Fruit fly (Drosophila melanogaster) whole organism, embryonic: ENCODE measurements around the gene P58IPK.

ENCODE experiments used
- Abd-B ChIP-seq: fragments of 200-800 bp; sonication (Bioruptor generic); optimal IDR thresholded peaks from 2 replicates; lab custom pipeline; 2018; ENCODE audit warnings: missing biosample characterization, mild to moderate bottlenecking, missing genetic modification characterization, moderate library complexity
- Adf1 ChIP-seq: fragments of 200-800 bp; sonication (Bioruptor generic); IDR thresholded peaks from 2 replicates; pipeline ENCODE4 v1.3.6; 2022; ENCODE audit warnings: missing biosample characterization, missing genetic modification characterization
- Bgb ChIP-seq: fragments of 200-800 bp; sonication (Bioruptor generic); IDR thresholded peaks from 2 replicates; pipeline ENCODE4 v1.3.6; 2022; ENCODE audit warnings: missing biosample characterization, missing genetic modification characterization; ENCODE audit not compliant: partially characterized antibody
- Blimp-1 ChIP-seq: fragments of 200-800 bp; sonication (Bioruptor generic); optimal IDR thresholded peaks from 3 replicates; lab custom pipeline; 2018; ENCODE audit warnings: missing biosample characterization, missing genetic modification characterization, mild to moderate bottlenecking, moderate library complexity, missing genetic modification reagents
- CG10654 ChIP-seq: fragments of 200-800 bp; sonication (Bioruptor generic); optimal IDR thresholded peaks from 2 replicates; lab custom pipeline; 2016; ENCODE audit warnings: missing biosample characterization, missing genetic modification characterization
- CG1647 ChIP-seq: fragments of 200-800 bp; sonication (Bioruptor generic); optimal IDR thresholded peaks from 3 replicates; lab custom pipeline; 2016; ENCODE audit warnings: missing biosample characterization, missing genetic modification characterization
- CG18011 ChIP-seq: fragments of 200-800 bp; sonication (Bioruptor generic); optimal IDR thresholded peaks from 2 replicates; lab custom pipeline; 2017; ENCODE audit warnings: missing biosample characterization, missing genetic modification characterization, mild to moderate bottlenecking, moderate library complexity, missing genotype
- CG18476 ChIP-seq: fragments of 200-800 bp; sonication (Bioruptor generic); optimal IDR thresholded peaks from 2 replicates; lab custom pipeline; 2016; ENCODE audit warnings: missing biosample characterization, mild to moderate bottlenecking, missing genetic modification characterization
- CG2120 ChIP-seq: fragments of 200-800 bp; sonication (Bioruptor generic); optimal IDR thresholded peaks from 3 replicates; lab custom pipeline; 2016; ENCODE audit warnings: missing biosample characterization, missing genetic modification characterization
- CG3065 ChIP-seq: fragments of 200-800 bp; sonication (Bioruptor generic); optimal IDR thresholded peaks from 2 replicates; lab custom pipeline; 2016; ENCODE audit warnings: missing biosample characterization, missing genetic modification characterization
- CG31224 ChIP-seq: fragments of 200-800 bp; sonication (Bioruptor generic); IDR thresholded peaks from 2 replicates; pipeline ENCODE4 v1.3.6; 2022; ENCODE audit warnings: missing biosample characterization, missing genetic modification characterization
- CG33213 ChIP-seq: fragments of 200-800 bp; sonication (Bioruptor generic); optimal IDR thresholded peaks from 3 replicates; lab custom pipeline; 2016; ENCODE audit warnings: missing biosample characterization, missing genetic modification characterization
- CG4707 ChIP-seq: fragments of 200-800 bp; sonication (Bioruptor generic); optimal IDR thresholded peaks from 2 replicates; lab custom pipeline; 2018; ENCODE audit warnings: missing biosample characterization, mild to moderate bottlenecking, missing genetic modification characterization, moderate library complexity
- CG6654 ChIP-seq: fragments of 200-800 bp; sonication (Bioruptor generic); optimal IDR thresholded peaks from 2 replicates; lab custom pipeline; 2017; ENCODE audit warnings: missing biosample characterization, mild to moderate bottlenecking, missing genetic modification characterization
- CG6765 ChIP-seq: fragments of 200-800 bp; sonication (Bioruptor generic); optimal IDR thresholded peaks from 3 replicates; lab custom pipeline; 2017; ENCODE audit warnings: missing biosample characterization, mild to moderate bottlenecking, missing genetic modification characterization
- CG6791 ChIP-seq: fragments of 200-800 bp; sonication (Bioruptor generic); IDR thresholded peaks from 3 replicates; pipeline ENCODE4 v1.3.6; 2022; ENCODE audit warnings: missing biosample characterization, missing genetic modification characterization; ENCODE audit not compliant: partially characterized antibody
- CG7556 ChIP-seq: fragments of 200-800 bp; sonication (Bioruptor generic); optimal IDR thresholded peaks from 2 replicates; lab custom pipeline; 2017; ENCODE audit warnings: missing biosample characterization, mild to moderate bottlenecking, missing genetic modification characterization
- CG8290 ChIP-seq, 3 experiments: fragments of 200-800 bp; sonication (Bioruptor generic); optimal IDR thresholded peaks; 2 replicates each; lab custom pipeline; 2016 to 2019; ENCODE audit warnings: missing biosample characterization in 3 of 3, missing genetic modification characterization in 3 of 3, mild to moderate bottlenecking in 2 of 3, moderate library complexity in 1 of 3
- D19A ChIP-seq: fragments of 200-800 bp; optimal IDR thresholded peaks from 3 replicates; lab custom pipeline; 2019; ENCODE audit warnings: missing biosample characterization, mild to moderate bottlenecking, missing genetic modification characterization, moderate library complexity
- Drgx ChIP-seq: fragments of 200-800 bp; sonication (Bioruptor generic); IDR thresholded peaks from 2 replicates; pipeline ENCODE4 v1.3.6; 2022; ENCODE audit warnings: missing biosample characterization, missing genetic modification characterization
- Gug ChIP-seq: fragments of 200-800 bp; sonication (Bioruptor generic); IDR thresholded peaks from 4 replicates; pipeline ENCODE4 v1.3.6; 2022; ENCODE audit warnings: missing biosample characterization, missing genetic modification characterization
- HLH54F ChIP-seq: fragments of 200-800 bp; sonication (Bioruptor generic); optimal IDR thresholded peaks from 3 replicates; lab custom pipeline; 2016; ENCODE audit warnings: missing biosample characterization, missing genetic modification characterization
- HmgZ ChIP-seq: fragments of 200-800 bp; sonication (Bioruptor generic); optimal IDR thresholded peaks from 2 replicates; lab custom pipeline; 2018; ENCODE audit warnings: missing biosample characterization, mild to moderate bottlenecking, missing genetic modification characterization
- Hr39 ChIP-seq: fragments of >200 bp; optimal IDR thresholded peaks from 2 replicates; lab custom pipeline; 2017
- Max ChIP-seq: fragments of 200-800 bp; sonication (Bioruptor generic); optimal IDR thresholded peaks from 2 replicates; lab custom pipeline; 2016; ENCODE audit warnings: missing biosample characterization, mild to moderate bottlenecking, missing genetic modification characterization
- Sox100B ChIP-seq: fragments of 200-800 bp; sonication (Bioruptor generic); optimal IDR thresholded peaks from 3 replicates; lab custom pipeline; 2018; ENCODE audit warnings: missing biosample characterization, mild to moderate bottlenecking, missing genetic modification characterization
- amos ChIP-seq: fragments of 200-800 bp; sonication (Bioruptor generic); IDR thresholded peaks from 2 replicates; pipeline ENCODE4 v1.3.6; 2022; ENCODE audit warnings: missing biosample characterization, missing genetic modification characterization; ENCODE audit not compliant: partially characterized antibody
- caup ChIP-seq: fragments of 200-800 bp; sonication (Bioruptor generic); optimal IDR thresholded peaks from 3 replicates; lab custom pipeline; 2017; ENCODE audit warnings: missing biosample characterization, mild to moderate bottlenecking, missing genetic modification characterization, moderate library complexity; ENCODE audit not compliant: severe bottlenecking
- da ChIP-seq: fragments of 200-800 bp; sonication (Bioruptor generic); optimal IDR thresholded peaks from 2 replicates; lab custom pipeline; 2016; ENCODE audit warnings: missing biosample characterization, missing genetic modification characterization
- danr ChIP-seq: fragments of 200-800 bp; sonication (Bioruptor generic); IDR thresholded peaks from 2 replicates; pipeline ENCODE4 v1.3.6; 2022; ENCODE audit warnings: missing biosample characterization, missing genetic modification characterization
- dimm ChIP-seq: fragments of 200-800 bp; sonication (Bioruptor generic); IDR thresholded peaks from 2 replicates; pipeline ENCODE4 v1.3.6; 2022; ENCODE audit warnings: missing biosample characterization, missing genetic modification characterization
- ems ChIP-seq: fragments of 200-800 bp; sonication (Bioruptor generic); optimal IDR thresholded peaks from 3 replicates; lab custom pipeline; 2016; ENCODE audit warnings: missing biosample characterization, missing genetic modification characterization
- fru ChIP-seq: fragments of >200 bp; optimal IDR thresholded peaks from 2 replicates; lab custom pipeline; 2017
- fu2 ChIP-seq: fragments of 200-800 bp; sonication (Bioruptor generic); optimal IDR thresholded peaks from 2 replicates; lab custom pipeline; 2016; ENCODE audit warnings: missing biosample characterization, missing genetic modification characterization
- gcm ChIP-seq: fragments of 200-800 bp; sonication (Bioruptor generic); optimal IDR thresholded peaks from 2 replicates; lab custom pipeline; 2019; ENCODE audit warnings: missing biosample characterization, mild to moderate bottlenecking, missing genetic modification characterization, moderate library complexity
- gfzf ChIP-seq: fragments of 200-800 bp; sonication (Bioruptor generic); optimal IDR thresholded peaks from 2 replicates; lab custom pipeline; 2016; ENCODE audit warnings: missing biosample characterization, mild to moderate bottlenecking, missing genetic modification characterization, moderate library complexity
- gsb ChIP-seq: fragments of 200-800 bp; sonication (Bioruptor generic); IDR thresholded peaks from 2 replicates; pipeline ENCODE4 v1.3.6; 2022; ENCODE audit warnings: missing biosample characterization, missing genetic modification characterization
- kah ChIP-seq: fragments of 200-800 bp; sonication (Bioruptor generic); optimal IDR thresholded peaks from 2 replicates; lab custom pipeline; 2018; ENCODE audit warnings: missing biosample characterization, mild to moderate bottlenecking, missing genetic modification characterization
- lmd ChIP-seq: fragments of 200-800 bp; sonication (Bioruptor generic); IDR thresholded peaks from 2 replicates; pipeline ENCODE4 v1.3.6; 2022; ENCODE audit warnings: missing biosample characterization, missing genetic modification characterization
- mam ChIP-seq: fragments of 200-800 bp; sonication (Bioruptor generic); optimal IDR thresholded peaks from 3 replicates; lab custom pipeline; 2016; ENCODE audit warnings: missing biosample characterization, missing genetic modification characterization
- mld ChIP-seq: fragments of 200-800 bp; sonication (Bioruptor generic); IDR thresholded peaks from 3 replicates; pipeline ENCODE4 v1.3.6; 2022; ENCODE audit warnings: missing biosample characterization, missing genetic modification characterization; ENCODE audit not compliant: partially characterized antibody
- p53 ChIP-seq: fragments of 200-800 bp; sonication (Bioruptor generic); optimal IDR thresholded peaks from 2 replicates; lab custom pipeline; 2016; ENCODE audit warnings: missing biosample characterization, missing genetic modification characterization
- pb ChIP-seq: fragments of 200-800 bp; sonication (Bioruptor generic); optimal IDR thresholded peaks from 3 replicates; lab custom pipeline; 2016; ENCODE audit warnings: missing biosample characterization, missing genetic modification characterization
- pfk ChIP-seq: fragments of 200-800 bp; sonication (Bioruptor generic); optimal IDR thresholded peaks from 2 replicates; lab custom pipeline; 2018; ENCODE audit warnings: missing biosample characterization, mild to moderate bottlenecking, missing genetic modification characterization, moderate library complexity
- sc ChIP-seq, 3 experiments: fragments of >200 bp in 2 of 3; fragments of 200-800 bp in 1 of 3; sonication (Bioruptor generic) in 1 of 3; optimal IDR thresholded peaks; 2 replicates in 2 of 3; 3 replicates in 1 of 3; lab custom pipeline; 2017; ENCODE audit warnings: mild to moderate bottlenecking in 1 of 3, missing biosample characterization in 1 of 3, missing genetic modification characterization in 1 of 3, missing genetic modification reagents in 1 of 3
- slou ChIP-seq: fragments of 200-800 bp; sonication (Bioruptor generic); optimal IDR thresholded peaks from 3 replicates; lab custom pipeline; 2016; ENCODE audit warnings: missing biosample characterization, missing genetic modification characterization
- so ChIP-seq: fragments of 200-800 bp; sonication (Bioruptor generic); IDR thresholded peaks from 3 replicates; pipeline ENCODE4 v1.3.6; 2022; ENCODE audit warnings: missing biosample characterization, missing genetic modification characterization
- tup ChIP-seq: fragments of 200-800 bp; sonication (Bioruptor generic); optimal IDR thresholded peaks from 2 replicates; lab custom pipeline; 2016; ENCODE audit warnings: missing biosample characterization, mild to moderate bottlenecking, missing genetic modification characterization, moderate library complexity
- zen2 ChIP-seq: fragments of 200-800 bp; sonication (Bioruptor generic); IDR thresholded peaks from 3 replicates; pipeline ENCODE4 v1.3.6; 2022; ENCODE audit warnings: missing biosample characterization, missing genetic modification characterization; ENCODE audit not compliant: partially characterized antibody

Gene P58IPK

DNA sequence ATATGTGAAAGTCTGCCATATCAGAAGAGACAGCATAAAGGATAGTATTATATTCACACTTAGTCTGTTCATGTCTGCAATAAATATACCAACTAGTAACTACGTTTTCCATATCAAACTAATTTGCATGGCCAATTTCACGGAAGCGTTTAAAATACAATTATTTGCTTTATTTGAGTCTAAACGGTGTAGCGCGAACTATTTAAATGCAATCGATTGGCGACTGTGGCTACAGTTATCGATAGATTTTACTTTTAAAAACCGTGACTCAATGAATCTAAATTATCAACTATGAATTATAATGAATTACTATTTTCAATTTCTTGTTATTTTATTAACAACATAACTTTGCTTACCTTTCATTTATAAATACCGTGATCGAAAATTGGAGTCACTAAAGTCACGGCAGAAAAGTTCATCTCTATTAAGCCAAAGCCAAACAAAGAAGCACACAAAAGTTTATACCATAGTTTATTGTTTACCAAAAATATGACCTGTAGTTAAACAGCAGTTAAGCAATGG is 40.2 kb downstream of the P58IPK start, which contains the start of the genes CG9427 and CG8319 (continued):
- TF ChIP-seq Blimp-1 (GFP tag; lab: Kevin White, UChicago) (peak; percentile 59), CG8290 (GFP tag; optimal IDR thresholded peaks at IDR 0.05; lab: Kevin White, UChicago) (peak; percentile 34), CG8290 (tag; optimal IDR thresholded peaks at IDR 0.05; lab: Kevin White, UChicago) (peak in 1 of 2 experiments; percentile 53), zen2 (peak; percentile 57; the same call in 1 of the 3 replicates), CG6791 (GFP tag; lab: Robert Waterston, UW) (peak; percentile 73; the same call in 2 of the 3 replicates), pfk (GFP tag; lab: Kevin White, UChicago) (no peak), sc (optimal IDR thresholded peaks at IDR 0.05; lab: Kevin White, UChicago) (no peak), sc (GFP tag; optimal IDR thresholded peaks at IDR 0.05; lab: Kevin White, UChicago) (no peak), danr (GFP tag; lab: Robert Waterston, UW) (no peak), Hr39 (lab: Kevin White, UChicago) (no peak), fu2 (GFP tag; lab: Kevin White, UChicago) (peak; percentile 64), fru (lab: Kevin White, UChicago) (no peak), CG4707 (no peak), ems (GFP tag; lab: Kevin White, UChicago) (peak; percentile 66), kah (GFP tag; lab: Kevin White, UChicago) (no peak), gcm (peak; percentile 62), p53 (no peak), CG6654 (GFP tag; lab: Kevin White, UChicago) (no peak), tup (GFP tag; lab: Kevin White, UChicago) (no peak), gsb (GFP tag; lab: Robert Waterston, UW) (no peak), CG18476 (peak; percentile 56), CG31224 (GFP tag; lab: Robert Waterston, UW) (no peak), CG7556 (GFP tag; lab: Kevin White, UChicago) (peak; percentile 32), gfzf (GFP tag; lab: Kevin White, UChicago) (peak; percentile 24), amos (GFP tag; lab: Robert Waterston, UW) (peak; percentile 74), HLH54F (peak; percentile 60), Max (GFP tag; lab: Kevin White, UChicago) (peak; percentile 63), CG1647 (GFP tag; lab: Kevin White, UChicago) (no peak), CG33213 (GFP tag; lab: Kevin White, UChicago) (peak; percentile 26), mld (GFP tag; lab: Robert Waterston, UW) (0 out of 3 replicates have a peak, but pooled peaks have one; percentile 40), pb (GFP tag; lab: Kevin White, UChicago) (no peak), dimm (GFP tag; lab: Robert Waterston, UW) (no peak), slou (GFP tag; lab: Kevin White, UChicago) (no peak), Gug (0 out of 4 replicates have a peak, but pooled peaks have one; percentile 26), lmd (GFP tag; lab: Robert Waterston, UW) (peak; percentile 40; the same call in 1 of the 2 replicates), Adf1 (GFP tag; lab: Robert Waterston, UW) (no peak), da (no peak), Drgx (GFP tag; lab: Robert Waterston, UW) (no peak), so (GFP tag; lab: Robert Waterston, UW) (no peak), caup (GFP tag; lab: Kevin White, UChicago) (peak; percentile 34), Bgb (peak; percentile 78), CG10654 (GFP tag; lab: Kevin White, UChicago) (peak; percentile 40), Sox100B (GFP tag; lab: Kevin White, UChicago) (peak; percentile 30), Abd-B (GFP tag; lab: Kevin White, UChicago) (no peak), D19A (tag; lab: Kevin White, UChicago) (peak; percentile 28), mam (peak; percentile 66), CG6765 (GFP tag; lab: Kevin White, UChicago) (no peak), CG3065 (GFP tag; lab: Kevin White, UChicago) (peak; percentile 41), CG2120 (peak; percentile 83), CG18011 (GFP tag; lab: Kevin White, UChicago) (peak; percentile 33), HmgZ (tag; lab: Kevin White, UChicago) (peak; percentile 69)
